Worm (Caenorhabditis elegans) whole organism, young adult: ENCODE results near the gene Y73B6BL.23.

Experiments used
- F33H1.4 ChIP-seq: fragments of 200-800 bp; sonication (Bioruptor generic); IDR thresholded peaks from 2 replicates; pipeline ENCODE4 v1.3.6; 2022; ENCODE audit warnings: missing genetic modification reagents, missing genetic modification characterization, missing compliant biosample characterization
- Y53F4B.3 ChIP-seq: fragments of 200-800 bp; sonication (Bioruptor generic); IDR thresholded peaks from 2 replicates; pipeline ENCODE4 v1.3.6; 2022; ENCODE audit warnings: missing genetic modification reagents, missing genetic modification characterization, missing compliant biosample characterization
- ZK185.1 ChIP-seq: sonication (generic microtip); optimal IDR thresholded peaks from 2 replicates; lab custom pipeline; 2016; ENCODE audit warnings: mild to moderate bottlenecking, missing genetic modification characterization, missing compliant biosample characterization; ENCODE audit not compliant: poor library complexity, severe bottlenecking
- efl-1 ChIP-seq: fragments of 150-350 bp; optimal IDR thresholded peaks from 2 replicates; lab custom pipeline; 2014; ENCODE audit warnings: missing biosample characterization, missing genetic modification reagents, missing genetic modification characterization
- lin-26 ChIP-seq: fragments of 200-800 bp; sonication (Bioruptor generic); IDR thresholded peaks from 2 replicates; pipeline ENCODE4 v1.3.6; 2022; ENCODE audit warnings: missing genetic modification reagents, missing genetic modification characterization, missing compliant biosample characterization
- lin-35 ChIP-seq, 3 experiments: fragments of 150-350 bp in 2 of 3; sonication (generic microtip) in 1 of 3; optimal IDR thresholded peaks; 2 replicates each; lab custom pipeline; 2014 to 2018; ENCODE audit warnings: missing biosample characterization in 3 of 3, missing genetic modification characterization in 3 of 3, missing genetic modification reagents in 3 of 3
- lin-54 ChIP-seq: fragments of 200-800 bp; sonication (Bioruptor generic); optimal IDR thresholded peaks from 2 replicates; lab custom pipeline; 2018; ENCODE audit warnings: mild to moderate bottlenecking, missing genetic modification characterization, missing compliant biosample characterization
- pha-4 ChIP-seq: fragments of 150-350 bp; sonication (generic microtip); optimal IDR thresholded peaks from 2 replicates; lab custom pipeline; 2014; ENCODE audit warnings: missing biosample characterization, missing genetic modification reagents, missing genetic modification characterization
- snpc-4 ChIP-seq, 5 experiments: fragments of 150-350 bp in 1 of 5; sonication (generic microtip) in 4 of 5; optimal IDR thresholded peaks; 2 replicates each; lab custom pipeline; 2014 to 2018; ENCODE audit warnings: missing genetic modification characterization in 5 of 5, missing biosample characterization in 3 of 5, antibody characterized with exemption in 2 of 5, mild to moderate bottlenecking in 2 of 5, missing compliant biosample characterization in 2 of 5, missing genotype in 2 of 5, moderate library complexity in 2 of 5, missing genetic modification reagents in 1 of 5

Y73B6BL.23 gene

DNA sequence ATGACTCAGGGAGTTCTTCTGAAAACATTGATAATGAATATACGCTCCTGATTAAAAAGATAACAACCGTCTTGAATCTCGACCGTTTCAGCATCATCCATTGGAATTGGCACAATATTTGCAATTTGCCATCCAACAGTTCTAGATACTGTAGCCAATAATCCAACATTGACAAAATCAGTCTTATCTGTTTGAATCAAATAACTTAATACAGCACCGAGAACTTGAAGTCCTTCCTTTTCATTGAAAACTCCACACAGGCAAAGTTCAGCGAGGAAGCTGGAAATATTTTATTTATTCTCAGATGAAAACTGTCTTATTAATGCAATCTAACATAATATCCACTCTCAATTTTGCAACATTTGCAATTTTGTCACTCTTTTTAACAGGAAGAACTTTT lies 46.6 kb downstream of the Y73B6BL.23 start:
- TF ChIP-seq lin-26 (GFP tag; lab: Robert Waterston, UW) (0 out of 2 replicates have a peak, but pooled peaks have one; percentile 11), pha-4 (tag; lab: Kevin White, UChicago) (no peak)

DNA sequence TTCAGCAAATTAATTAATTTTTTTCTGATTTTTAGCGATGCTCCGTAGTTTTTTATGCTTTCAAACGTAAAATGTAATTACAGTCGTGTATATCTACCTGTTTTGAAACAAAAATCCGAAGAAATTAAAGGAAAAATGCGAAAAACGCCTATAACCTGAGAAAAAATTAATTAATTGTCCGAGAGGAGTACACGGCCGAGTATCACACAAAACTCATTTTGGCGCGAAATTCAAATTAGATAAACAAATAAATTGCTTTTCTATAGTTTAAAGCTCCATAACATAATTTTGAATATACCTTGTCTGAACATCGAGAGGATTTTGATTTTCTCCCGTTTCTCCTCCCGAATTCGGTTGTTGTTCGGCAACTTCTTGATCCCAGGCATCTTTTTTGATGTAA lies 49.4 kb downstream of the Y73B6BL.23 start:
- no peak for TF ChIP-seq Y53F4B.3 (GFP tag; lab: Robert Waterston, UW)
- TF ChIP-seq snpc-4 (GFP tag; optimal IDR thresholded peaks at IDR 0.05; lab: Kevin White, UChicago) = no peak
- TF ChIP-seq snpc-4 (tag; optimal IDR thresholded peaks at IDR 0.05; lab: Kevin White, UChicago) = peak in 1 of 4 experiments; percentile 29
- peak; percentile 28 for TF ChIP-seq efl-1
- peak; percentile 64 for TF ChIP-seq lin-54
- peak in 1 of 3 experiments; percentile 33 for TF ChIP-seq lin-35 (GFP tag; optimal IDR thresholded peaks at IDR 0.05; lab: Kevin White, UChicago)
- no peak for TF ChIP-seq F33H1.4 (GFP tag; lab: Robert Waterston, UW)
- peak; percentile 21 for TF ChIP-seq ZK185.1 (tag; lab: Kevin White, UChicago)
